Worm (Caenorhabditis elegans) whole organism, late embryonic: ENCODE results near the gene ubc-22.

ENCODE experiments used
- C38D4.7 ChIP-seq: fragments of 200-800 bp; sonication (Bioruptor generic); optimal IDR thresholded peaks from 2 replicates; lab custom pipeline; 2018; ENCODE audit warnings: mild to moderate bottlenecking, missing genetic modification characterization, moderate library complexity, missing compliant biosample characterization
- ahr-1 ChIP-seq: sonication (generic microtip); optimal IDR thresholded peaks from 2 replicates; lab custom pipeline; 2016; ENCODE audit warnings: missing genetic modification characterization, missing compliant biosample characterization
- ceh-2 ChIP-seq: sonication (generic microtip); optimal IDR thresholded peaks from 2 replicates; lab custom pipeline; 2016; ENCODE audit warnings: missing genotype, missing genetic modification characterization, missing compliant biosample characterization
- elt-4 ChIP-seq: sonication (generic microtip); optimal IDR thresholded peaks from 2 replicates; lab custom pipeline; 2016; ENCODE audit warnings: missing genetic modification characterization, missing compliant biosample characterization
- gmeb-2 ChIP-seq: sonication (generic microtip); optimal IDR thresholded peaks from 2 replicates; lab custom pipeline; 2016; ENCODE audit warnings: missing genetic modification characterization, inconsistent platforms, missing compliant biosample characterization

DNA sequence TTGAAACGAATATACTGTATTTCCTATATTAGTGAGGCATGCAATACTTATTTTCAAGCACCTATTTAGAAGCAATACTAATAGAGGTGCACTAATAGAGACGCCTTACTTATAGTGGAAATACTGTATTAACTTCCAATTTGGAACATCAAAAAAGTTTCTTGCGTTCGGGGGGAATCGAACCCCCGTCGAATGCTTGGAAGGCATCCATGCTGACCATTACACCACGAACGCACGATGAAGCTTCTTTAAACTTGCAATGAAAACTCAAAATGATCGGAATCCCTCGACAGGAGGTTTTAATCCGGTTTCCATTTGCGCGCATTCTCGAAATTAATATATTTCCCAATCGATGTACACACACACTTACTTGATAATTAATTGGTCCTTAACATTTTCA lies 30.8 kb downstream of the ubc-22 start:
- no peak for TF ChIP-seq ceh-2 (tag; lab: Kevin White, UChicago)
- TF ChIP-seq gmeb-2: no peak
- TF ChIP-seq elt-4 (tag; lab: Kevin White, UChicago): no peak
- no peak for TF ChIP-seq C38D4.7 (GFP tag; lab: Kevin White, UChicago)
- TF ChIP-seq ahr-1 (tag; lab: Kevin White, UChicago): no peak
